Fruit fly (Drosophila melanogaster): ENCODE results near the gene CG42529.
A peak's percentile ranks its signal among the peaks of the same experiment; 100 is the strongest.
"Not testable (repeated sequence)": the region's sequence is repeated elsewhere in the genome, so short reads cannot be mapped to it uniquely, and the experiment has no call there.

CG42529 gene

DNA sequence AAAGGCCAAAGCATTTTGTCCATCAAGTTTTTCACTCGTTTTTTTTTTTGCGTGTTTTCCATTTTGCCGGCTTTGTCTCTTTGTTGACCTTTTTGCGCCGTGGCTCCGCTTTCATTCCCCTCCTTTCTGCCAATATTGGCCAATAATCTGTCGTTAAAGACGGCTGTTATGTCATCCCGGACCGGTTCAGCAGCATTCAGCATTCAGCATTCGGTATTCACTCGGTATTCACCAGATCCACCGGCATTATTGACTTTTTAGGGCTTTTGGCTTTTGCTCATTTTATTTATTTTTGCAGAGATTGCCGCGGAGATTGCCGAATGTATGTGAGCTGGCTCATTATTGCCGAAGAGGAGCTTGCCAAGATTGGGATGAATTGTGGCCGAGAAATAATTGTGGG, 25.5 kb upstream of the CG42529 start:
- TF ChIP-seq CG7045 (GFP tag; optimal IDR thresholded peaks at IDR 0.05) (no peak), bab1 (GFP tag; optimal IDR thresholded peaks at IDR 0.05) (no peak), CG5204 (GFP tag; optimal IDR thresholded peaks at IDR 0.05) (no peak), CG11617 (GFP tag; optimal IDR thresholded peaks at IDR 0.05) (no peak), Hr96 (GFP tag; optimal IDR thresholded peaks at IDR 0.05) (no peak), tj (GFP tag; optimal IDR thresholded peaks at IDR 0.05) (no peak), cic (GFP tag; optimal IDR thresholded peaks at IDR 0.05) (no peak), CG12768 (GFP tag; optimal IDR thresholded peaks at IDR 0.05) (no peak), pad (GFP tag; optimal IDR thresholded peaks at IDR 0.05) (no peak), Crg-1 (GFP tag; optimal IDR thresholded peaks at IDR 0.05) (no peak), CG7101 (tag; optimal IDR thresholded peaks at IDR 0.05) (no peak), CG14711 (tag; optimal IDR thresholded peaks at IDR 0.05) (no peak), ovo (GFP tag; optimal IDR thresholded peaks at IDR 0.05) (no peak), cnc (optimal IDR thresholded peaks at IDR 0.05) (no peak), CG33017 (tag; optimal IDR thresholded peaks at IDR 0.05) (no peak), Clk (GFP tag; optimal IDR thresholded peaks at IDR 0.05) (no peak), CG1620 (GFP tag; optimal IDR thresholded peaks at IDR 0.05) (no peak), toe (GFP tag; optimal IDR thresholded peaks at IDR 0.05) (no peak)

DNA sequence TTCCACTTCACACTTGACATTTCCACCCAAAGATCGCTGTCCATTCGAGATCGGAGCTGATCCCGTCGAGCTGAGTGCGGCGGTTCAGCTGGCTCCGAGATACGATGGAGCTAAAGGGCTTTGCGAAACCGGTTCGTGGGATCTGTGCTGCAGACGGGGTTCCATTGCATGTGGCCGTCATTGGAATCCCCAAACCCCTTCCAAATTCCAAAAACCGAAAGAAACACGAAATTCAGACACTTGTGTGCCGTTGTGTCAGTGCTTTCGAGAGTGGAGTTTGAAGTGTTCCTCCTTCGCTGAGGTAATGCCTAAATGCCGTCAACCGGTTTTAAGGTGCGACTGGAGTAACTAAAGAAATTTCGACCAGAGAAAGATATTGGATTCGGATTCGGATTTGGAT, 23.9 kb upstream of the CG42529 start:
- no peak for TF ChIP-seq CG12768 (GFP tag; optimal IDR thresholded peaks at IDR 0.05)
- TF ChIP-seq bab1 (GFP tag; optimal IDR thresholded peaks at IDR 0.05) = no peak
- no peak for TF ChIP-seq pad (GFP tag; optimal IDR thresholded peaks at IDR 0.05)
- TF ChIP-seq CG7045 (GFP tag; optimal IDR thresholded peaks at IDR 0.05) = no peak
- TF ChIP-seq CG14711 (tag; optimal IDR thresholded peaks at IDR 0.05) = no peak

DNA sequence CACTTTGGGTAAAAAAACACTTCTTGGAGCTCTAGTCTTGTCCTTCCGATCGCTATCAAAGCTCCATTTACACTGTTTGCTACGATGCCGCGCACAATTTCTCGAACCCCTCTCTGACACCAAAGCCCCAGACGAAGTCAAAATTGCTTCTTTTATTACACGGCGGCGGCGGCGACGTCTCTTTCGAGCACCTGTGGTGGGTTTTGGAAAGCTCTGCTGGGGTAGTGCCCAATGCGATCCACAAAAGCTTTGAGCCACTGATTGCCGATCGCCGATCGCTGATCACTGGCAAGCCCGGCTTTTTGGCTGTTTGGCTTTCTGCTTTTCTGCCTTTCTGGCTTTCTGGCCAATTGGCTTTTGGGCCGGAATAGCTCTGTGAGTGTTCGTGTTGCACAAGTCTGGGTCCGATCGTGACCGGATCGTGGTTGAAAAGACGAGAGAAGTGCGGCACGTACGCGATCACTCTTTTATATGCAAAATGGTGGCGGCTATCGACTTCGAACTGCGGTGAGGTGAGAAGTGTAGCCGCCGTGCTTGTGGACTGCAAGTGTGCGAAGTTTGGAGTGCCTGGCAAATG, 21.1 kb upstream of the CG42529 start, which contains the start of gene serp:
Gene serp (minus strand): TSS at position 446 of the 577 bp plus-strand sequence.
- TF ChIP-seq pad (GFP tag; optimal IDR thresholded peaks at IDR 0.05) (peak; percentile 56), kay (GFP tag; ENCODE audit: borderline replicate concordance) (no peak)

DNA sequence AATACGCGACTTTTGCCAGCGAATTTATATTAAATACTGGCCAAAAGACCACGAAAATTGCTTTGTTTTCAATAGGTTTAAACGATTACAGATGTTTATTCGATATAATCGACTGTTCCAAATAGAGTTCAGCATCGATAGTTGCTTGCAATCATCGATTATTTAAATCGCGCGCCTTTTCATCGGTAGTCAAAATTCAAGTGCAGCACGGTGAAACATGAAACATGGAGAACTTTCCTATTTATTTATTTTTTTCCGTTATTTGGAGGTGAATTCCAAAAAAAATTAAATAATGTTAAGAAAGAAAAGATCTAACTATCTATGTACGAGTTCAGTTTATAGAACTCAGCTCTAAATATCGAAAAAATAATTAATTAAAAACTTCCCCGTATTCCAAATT, 10.6 kb upstream of the CG42529 start, which contains the start of gene Trpml:
Gene Trpml (minus strand): TSS at position 101 of the 400 bp plus-strand sequence.
- TF ChIP-seq CG12768 (GFP tag; optimal IDR thresholded peaks at IDR 0.05); cic (GFP tag; optimal IDR thresholded peaks at IDR 0.05); cnc (optimal IDR thresholded peaks at IDR 0.05): not testable (repeated sequence)

DNA sequence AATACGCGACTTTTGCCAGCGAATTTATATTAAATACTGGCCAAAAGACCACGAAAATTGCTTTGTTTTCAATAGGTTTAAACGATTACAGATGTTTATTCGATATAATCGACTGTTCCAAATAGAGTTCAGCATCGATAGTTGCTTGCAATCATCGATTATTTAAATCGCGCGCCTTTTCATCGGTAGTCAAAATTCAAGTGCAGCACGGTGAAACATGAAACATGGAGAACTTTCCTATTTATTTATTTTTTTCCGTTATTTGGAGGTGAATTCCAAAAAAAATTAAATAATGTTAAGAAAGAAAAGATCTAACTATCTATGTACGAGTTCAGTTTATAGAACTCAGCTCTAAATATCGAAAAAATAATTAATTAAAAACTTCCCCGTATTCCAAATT, 20.9 kb downstream of the CG42529 start, which contains the start of gene CG42638:
Gene CG42638 (minus strand): TSS at position 101 of the 400 bp plus-strand sequence.
- not testable (repeated sequence) for TF ChIP-seq cnc (optimal IDR thresholded peaks at IDR 0.05); Mnt (GFP tag; optimal IDR thresholded peaks at IDR 0.05); ovo (GFP tag; optimal IDR thresholded peaks at IDR 0.05)

DNA sequence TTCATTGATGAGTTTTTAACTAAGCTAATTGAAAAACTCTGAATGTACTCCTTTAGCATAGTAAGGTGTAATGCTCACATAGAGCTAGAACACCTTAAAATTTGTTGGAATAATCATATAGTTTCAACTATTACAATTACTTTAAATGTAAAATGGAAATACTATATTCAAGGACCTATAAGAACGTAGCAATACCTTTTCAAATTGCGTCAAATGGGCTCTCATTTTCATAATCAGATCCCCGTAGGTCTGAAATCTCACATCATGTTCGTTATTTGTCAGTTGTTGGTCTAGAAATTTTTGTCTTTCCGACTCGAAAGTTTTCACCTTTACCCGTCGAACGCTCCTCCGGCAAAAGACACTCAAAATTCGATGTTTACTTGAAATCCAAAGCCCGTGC, 31.3 kb downstream of the CG42529 start, which contains the start of gene Vtld:
Gene Vtld (plus strand): TSS at position 301 of the 400 bp plus-strand sequence.
- not testable (repeated sequence) for TF ChIP-seq cic, CG7045, CG1620 (GFP tag; optimal IDR thresholded peaks at IDR 0.05)

DNA sequence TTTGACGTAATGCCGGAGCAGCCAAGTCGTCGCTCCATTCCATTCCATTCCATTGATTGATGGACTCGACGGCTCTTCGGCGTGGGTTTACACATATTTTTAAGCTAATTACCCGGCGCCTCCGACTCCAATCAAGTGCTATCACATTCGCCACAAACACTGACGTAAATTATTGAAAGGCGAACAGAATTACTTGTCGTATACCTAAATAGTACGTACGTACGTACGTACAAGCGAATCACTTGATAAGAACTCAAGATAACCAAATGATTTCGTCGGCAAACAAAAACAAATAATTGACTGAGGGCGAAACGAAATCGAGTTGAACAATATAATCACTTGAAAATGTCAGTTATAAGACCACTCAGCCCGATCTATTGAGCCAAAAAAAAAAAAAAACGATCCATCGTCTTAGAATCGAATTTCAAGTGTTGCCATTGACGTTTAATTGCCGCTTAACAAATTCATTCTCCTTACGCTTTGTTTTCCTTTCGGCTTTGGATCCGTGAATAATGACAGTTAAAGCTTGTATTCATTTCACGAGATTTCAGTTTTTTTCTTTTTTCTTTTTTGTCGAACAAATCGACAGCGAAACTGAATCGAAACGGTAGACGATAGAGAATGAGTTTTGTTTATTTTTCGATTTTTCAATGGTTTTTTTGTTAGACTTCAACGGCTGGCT, 48.6 kb downstream of the CG42529 start:
- TF ChIP-seq cic (GFP tag; optimal IDR thresholded peaks at IDR 0.05) (peak; percentile 58), CG5204 (GFP tag; optimal IDR thresholded peaks at IDR 0.05) (no peak)

DNA sequence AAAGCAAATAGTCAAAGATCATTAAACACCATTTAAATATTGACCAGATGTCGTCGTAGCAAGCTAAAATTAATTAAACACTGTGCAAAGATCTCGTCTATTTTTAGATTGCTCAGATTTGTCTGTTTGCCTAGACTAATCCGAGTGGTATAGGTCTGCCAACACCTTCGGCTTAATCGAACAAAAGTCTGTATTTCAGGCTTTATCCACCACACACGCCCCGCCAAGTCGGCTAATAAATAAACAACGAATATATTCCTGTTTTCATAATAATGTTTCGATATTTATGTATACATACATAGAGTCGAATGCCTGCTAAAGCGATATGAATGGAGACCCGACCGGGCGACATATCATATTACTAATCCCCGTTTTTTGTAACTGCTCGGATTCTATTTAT, 49.7 kb downstream of the CG42529 start:
- TF ChIP-seq toe (GFP tag; optimal IDR thresholded peaks at IDR 0.05) = no peak
- no peak for TF ChIP-seq CG12768 (GFP tag; optimal IDR thresholded peaks at IDR 0.05)
- TF ChIP-seq ovo (GFP tag; optimal IDR thresholded peaks at IDR 0.05) = no peak
- no peak for TF ChIP-seq CG7101 (tag; optimal IDR thresholded peaks at IDR 0.05)
- no peak for TF ChIP-seq Hr96 (GFP tag; optimal IDR thresholded peaks at IDR 0.05)
- TF ChIP-seq tj (GFP tag; optimal IDR thresholded peaks at IDR 0.05) = no peak
- no peak for TF ChIP-seq CG7045 (GFP tag; optimal IDR thresholded peaks at IDR 0.05)
- TF ChIP-seq kay (GFP tag; ENCODE audit: borderline replicate concordance) = no peak
- TF ChIP-seq cnc (optimal IDR thresholded peaks at IDR 0.05) = no peak
- TF ChIP-seq Mnt (GFP tag; optimal IDR thresholded peaks at IDR 0.05) = no peak
